Worm (Caenorhabditis elegans) whole organism, L4 larva: Measurements from ENCODE around the gene F55C12.4.

Experiments used
- ZK546.5 ChIP-seq, 2 experiments: sonication (generic microtip); optimal IDR thresholded peaks; 2 replicates each; lab custom pipeline; 2017; ENCODE audit warnings: missing biosample characterization in 2 of 2, missing genetic modification characterization in 2 of 2
- nhr-10 ChIP-seq: fragments of 150-350 bp; optimal IDR thresholded peaks from 2 replicates; lab custom pipeline; 2014; ENCODE audit warnings: missing biosample characterization, missing genetic modification characterization
- zag-1 ChIP-seq: fragments of 150-350 bp; optimal IDR thresholded peaks from 2 replicates; lab custom pipeline; 2014; ENCODE audit warnings: missing biosample characterization, missing genetic modification characterization

DNA sequence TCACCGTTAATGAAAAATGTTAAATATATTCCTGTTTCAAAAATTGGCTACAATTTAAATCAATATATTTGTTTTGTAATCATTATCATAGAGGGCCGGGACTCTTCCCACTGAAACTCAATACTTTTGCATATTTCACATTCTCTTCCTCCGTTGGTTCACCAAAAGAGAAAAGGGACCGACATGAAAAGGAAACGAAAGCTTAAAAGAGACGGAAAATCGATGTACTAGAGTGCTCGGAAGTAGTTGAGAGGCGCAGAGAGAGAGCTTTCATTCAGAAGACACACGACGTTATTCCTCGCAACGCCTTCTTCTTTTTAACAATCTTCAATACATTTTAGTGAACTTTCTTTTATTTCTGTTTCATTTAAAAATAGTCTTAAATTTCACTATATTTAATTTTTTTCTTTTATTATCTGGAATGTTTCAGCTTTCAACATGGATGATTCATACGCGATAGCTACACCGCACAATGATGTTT is 37.9 kb downstream of the F55C12.4 start, which contains the start of gene ehs-1:
- no peak for TF ChIP-seq zag-1 (tag; lab: Kevin White, UChicago)
- TF ChIP-seq ZK546.5 (tag; optimal IDR thresholded peaks at IDR 0.05; lab: Kevin White, UChicago), result no peak
- no peak for TF ChIP-seq nhr-10 (tag; lab: Kevin White, UChicago)
